Worm (Caenorhabditis elegans) whole organism, young adult: ENCODE data around the gene otpl-1.

Source experiments
- C06A6.2 ChIP-seq: fragments of 200-800 bp; sonication (Bioruptor generic); conservative IDR thresholded peaks from 2 replicates; pipeline ENCODE4 v1.3.6; 2022; ENCODE audit warnings: missing genetic modification characterization, missing compliant biosample characterization
- F10E7.11 ChIP-seq: sonication (generic microtip); optimal IDR thresholded peaks from 2 replicates; lab custom pipeline; 2017; ENCODE audit warnings: mild to moderate bottlenecking, missing genetic modification characterization, moderate library complexity, missing compliant biosample characterization
- F52B5.7 ChIP-seq: sonication (generic microtip); optimal IDR thresholded peaks from 2 replicates; lab custom pipeline; 2016; ENCODE audit warnings: mild to moderate bottlenecking, missing genetic modification characterization, missing compliant biosample characterization
- F55B11.4 ChIP-seq: sonication (generic microtip); optimal IDR thresholded peaks from 2 replicates; lab custom pipeline; 2016; ENCODE audit warnings: missing compliant biosample characterization, missing genetic modification characterization, borderline replicate concordance; ENCODE audit not compliant: insufficient read depth
- K11D2.4 ChIP-seq: fragments of 200-800 bp; sonication (Bioruptor generic); IDR thresholded peaks from 2 replicates; pipeline ENCODE4 v1.3.6; 2022; ENCODE audit warnings: missing genetic modification reagents, missing genetic modification characterization, missing compliant biosample characterization
- Y56A3A.18 ChIP-seq: fragments of 200-800 bp; sonication (Bioruptor generic); IDR thresholded peaks from 2 replicates; pipeline ENCODE4 v1.3.6; 2022; ENCODE audit warnings: missing genetic modification reagents, missing genetic modification characterization, missing compliant biosample characterization
- Y67H2A.10 ChIP-seq: fragments of 200-800 bp; sonication (Bioruptor generic); conservative IDR thresholded peaks from 2 replicates; pipeline ENCODE4 v1.3.6; 2022; ENCODE audit warnings: missing genetic modification reagents, missing genetic modification characterization, missing compliant biosample characterization
- ZK185.1 ChIP-seq: sonication (generic microtip); optimal IDR thresholded peaks from 2 replicates; lab custom pipeline; 2016; ENCODE audit warnings: mild to moderate bottlenecking, missing genetic modification characterization, missing compliant biosample characterization; ENCODE audit not compliant: poor library complexity, severe bottlenecking
- attf-6 ChIP-seq: fragments of 200-800 bp; sonication (Bioruptor generic); IDR thresholded peaks from 2 replicates; pipeline ENCODE4 v1.3.6; 2022; ENCODE audit warnings: missing genetic modification reagents, missing genetic modification characterization, missing compliant biosample characterization
- bed-1 ChIP-seq: fragments of 200-800 bp; sonication (Bioruptor generic); IDR thresholded peaks from 2 replicates; pipeline ENCODE4 v1.3.6; 2022; ENCODE audit warnings: missing genetic modification reagents, missing genetic modification characterization, missing compliant biosample characterization
- bed-2 ChIP-seq: fragments of 200-800 bp; sonication (Bioruptor generic); IDR thresholded peaks from 2 replicates; pipeline ENCODE4 v1.3.6; 2022; ENCODE audit warnings: missing genetic modification reagents, missing genetic modification characterization, missing compliant biosample characterization
- ccch-3 ChIP-seq: fragments of 200-800 bp; sonication (Bioruptor generic); optimal IDR thresholded peaks from 2 replicates; lab custom pipeline; 2018; ENCODE audit warnings: mild to moderate bottlenecking, missing genetic modification characterization, missing compliant biosample characterization
- ceh-58 ChIP-seq: fragments of 200-800 bp; sonication (Bioruptor generic); IDR thresholded peaks from 2 replicates; pipeline ENCODE4 v1.3.6; 2022; ENCODE audit warnings: missing genetic modification characterization, missing compliant biosample characterization
- ceh-79 ChIP-seq: sonication (generic microtip); optimal IDR thresholded peaks from 2 replicates; lab custom pipeline; 2017; ENCODE audit warnings: mild to moderate bottlenecking, missing genetic modification characterization, missing compliant biosample characterization
- dox-1 ChIP-seq: fragments of 200-800 bp; sonication (Bioruptor generic); IDR thresholded peaks from 2 replicates; pipeline ENCODE4 v1.3.6; 2022; ENCODE audit warnings: missing genetic modification reagents, missing genetic modification characterization, missing compliant biosample characterization
- ekl-4 ChIP-seq: fragments of 200-800 bp; sonication (Bioruptor generic); IDR thresholded peaks from 2 replicates; pipeline ENCODE4 v1.3.6; 2022; ENCODE audit warnings: missing genetic modification reagents, missing genetic modification characterization, missing compliant biosample characterization
- fkh-3 ChIP-seq: sonication (generic microtip); optimal IDR thresholded peaks from 2 replicates; lab custom pipeline; 2016; ENCODE audit warnings: mild to moderate bottlenecking, missing genetic modification characterization, missing compliant biosample characterization
- hmg-1.2 ChIP-seq: fragments of 200-800 bp; sonication (Bioruptor generic); IDR thresholded peaks from 2 replicates; pipeline ENCODE4 v1.3.6; 2022; ENCODE audit warnings: missing genetic modification reagents, missing genetic modification characterization, missing compliant biosample characterization
- let-607 ChIP-seq, 2 experiments: fragments of 200-800 bp in 1 of 2; sonication (Bioruptor generic) in 1 of 2; sonication (generic microtip) in 1 of 2; optimal IDR thresholded peaks; 2 replicates each; lab custom pipeline; 2016 to 2018; ENCODE audit warnings: mild to moderate bottlenecking in 2 of 2, missing compliant biosample characterization in 2 of 2, missing genetic modification characterization in 2 of 2, moderate library complexity in 2 of 2, missing genotype in 1 of 2
- lin-26 ChIP-seq: fragments of 200-800 bp; sonication (Bioruptor generic); IDR thresholded peaks from 2 replicates; pipeline ENCODE4 v1.3.6; 2022; ENCODE audit warnings: missing genetic modification reagents, missing genetic modification characterization, missing compliant biosample characterization
- lsy-27 ChIP-seq: sonication (generic microtip); optimal IDR thresholded peaks from 2 replicates; lab custom pipeline; 2017; ENCODE audit warnings: missing genetic modification characterization, mild to moderate bottlenecking, missing compliant biosample characterization, antibody characterized with exemption, missing genotype, borderline replicate concordance; ENCODE audit not compliant: insufficient read depth
- madf-3 ChIP-seq: fragments of 200-800 bp; sonication (Bioruptor generic); IDR thresholded peaks from 2 replicates; pipeline ENCODE4 v1.3.6; 2022; ENCODE audit warnings: missing genetic modification reagents, missing genetic modification characterization, missing compliant biosample characterization
- mes-4 ChIP-seq: sonication (generic microtip); optimal IDR thresholded peaks from 2 replicates; lab custom pipeline; 2016; ENCODE audit warnings: missing genotype, missing genetic modification characterization, missing compliant biosample characterization
- nfya-2 ChIP-seq: fragments of 200-800 bp; sonication (Bioruptor generic); IDR thresholded peaks from 2 replicates; pipeline ENCODE4 v1.3.6; 2022; ENCODE audit warnings: missing genetic modification reagents, missing genetic modification characterization, missing compliant biosample characterization
- nfyb-1 ChIP-seq: fragments of 200-800 bp; sonication (Bioruptor generic); IDR thresholded peaks from 2 replicates; pipeline ENCODE4 v1.3.6; 2022; ENCODE audit warnings: missing genetic modification reagents, missing genetic modification characterization, missing compliant biosample characterization
- nhr-179 ChIP-seq: sonication (generic microtip); optimal IDR thresholded peaks from 2 replicates; lab custom pipeline; 2016; ENCODE audit warnings: mild to moderate bottlenecking, missing genetic modification characterization, missing compliant biosample characterization
- nhr-80 ChIP-seq: sonication (generic microtip); optimal IDR thresholded peaks from 2 replicates; lab custom pipeline; 2016; ENCODE audit warnings: missing genetic modification characterization, missing compliant biosample characterization
- pbrm-1 ChIP-seq: fragments of 200-800 bp; sonication (Bioruptor generic); IDR thresholded peaks from 2 replicates; pipeline ENCODE4 v1.3.6; 2022; ENCODE audit warnings: missing genetic modification reagents, missing genetic modification characterization, missing compliant biosample characterization
- rpc-1 ChIP-seq, 2 experiments: fragments of 150-350 bp in 1 of 2; sonication (generic microtip) in 1 of 2; optimal IDR thresholded peaks; 2 replicates each; lab custom pipeline; 2014 to 2018; ENCODE audit warnings: missing biosample characterization in 1 of 2, missing genetic modification characterization in 1 of 2, missing genetic modification reagents in 1 of 2, missing genotype in 1 of 2
- somi-1 ChIP-seq: fragments of 200-800 bp; sonication (Bioruptor generic); optimal IDR thresholded peaks from 2 replicates; lab custom pipeline; 2018; ENCODE audit warnings: mild to moderate bottlenecking, missing genetic modification characterization, missing compliant biosample characterization
- tbx-9 ChIP-seq: sonication (generic microtip); optimal IDR thresholded peaks from 2 replicates; lab custom pipeline; 2016; ENCODE audit warnings: borderline replicate concordance, missing genetic modification characterization, inconsistent platforms, missing compliant biosample characterization
- unc-62 ChIP-seq: fragments of 150-350 bp; optimal IDR thresholded peaks from 2 replicates; lab custom pipeline; 2014; ENCODE audit warnings: missing biosample characterization, missing genetic modification reagents, missing genetic modification characterization
- ztf-18 ChIP-seq: sonication (generic microtip); optimal IDR thresholded peaks from 2 replicates; lab custom pipeline; 2016; ENCODE audit warnings: missing genotype, mild to moderate bottlenecking, missing genetic modification characterization, missing compliant biosample characterization
- ztf-3 ChIP-seq: fragments of 200-800 bp; sonication (Bioruptor generic); optimal IDR thresholded peaks from 2 replicates; lab custom pipeline; 2018; ENCODE audit warnings: mild to moderate bottlenecking, missing genetic modification characterization, missing compliant biosample characterization

Gene otpl-1

ce11 chrIV:3527878-3528277 is 40.9 kb upstream of the otpl-1 start:
- TF ChIP-seq pbrm-1 (GFP tag; lab: Robert Waterston, UW) (no peak), ztf-3 (GFP tag; lab: Kevin White, UChicago) (no peak), ZK185.1 (no peak), Y56A3A.18 (GFP tag; lab: Robert Waterston, UW) (no peak), bed-2 (GFP tag; lab: Robert Waterston, UW) (no peak), let-607 (tag; optimal IDR thresholded peaks at IDR 0.05; lab: Kevin White, UChicago) (no peak), ccch-3 (no peak), dox-1 (GFP tag; lab: Robert Waterston, UW) (no peak), ceh-58 (GFP tag; lab: Robert Waterston, UW) (no peak)

ce11 chrIV:3531535-3531934 is 37.2 kb upstream of the otpl-1 start:
- TF ChIP-seq somi-1 (GFP tag; lab: Kevin White, UChicago) = no peak
- no peak for TF ChIP-seq F52B5.7 (tag; lab: Kevin White, UChicago)
- no peak for TF ChIP-seq ceh-79 (tag; lab: Kevin White, UChicago)
- no peak for TF ChIP-seq lin-26 (GFP tag; lab: Robert Waterston, UW)
- no peak for TF ChIP-seq rpc-1 (optimal IDR thresholded peaks at IDR 0.05; lab: Kevin White, UChicago)
- no peak for TF ChIP-seq rpc-1 (tag; optimal IDR thresholded peaks at IDR 0.05; lab: Kevin White, UChicago)
- TF ChIP-seq nfya-2 (GFP tag; lab: Robert Waterston, UW) = no peak
- no peak for TF ChIP-seq F55B11.4 (tag; lab: Kevin White, UChicago)
- no peak for TF ChIP-seq nhr-179
- TF ChIP-seq madf-3 (GFP tag; lab: Robert Waterston, UW) = no peak
- no peak for TF ChIP-seq tbx-9 (tag; lab: Kevin White, UChicago)
- TF ChIP-seq fkh-3 (tag; lab: Kevin White, UChicago) = no peak
- TF ChIP-seq, all 124 proteins: peak for 0

DNA sequence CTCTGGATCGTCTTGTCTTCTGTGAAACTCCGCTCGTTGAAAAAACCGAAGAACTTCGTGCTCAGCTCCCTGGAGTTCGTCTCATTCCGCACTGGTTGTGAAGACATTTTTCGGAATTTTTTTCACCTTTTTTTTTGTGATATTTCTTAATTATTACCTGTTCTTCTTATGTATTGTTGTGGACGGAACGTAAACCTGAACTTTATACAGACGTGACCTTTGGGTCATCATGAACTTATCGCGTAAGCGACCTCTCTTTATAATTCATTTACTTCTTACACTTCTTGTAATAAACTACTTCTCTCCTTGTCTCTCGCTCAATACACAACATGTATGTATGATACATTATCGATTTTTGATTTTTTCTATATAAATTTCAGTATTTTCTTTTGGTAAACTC is 36.6 kb upstream of the otpl-1 start, which contains the start of gene M57.1:
Gene M57.1 (plus strand): TSS at position 301 of the 400 bp plus-strand sequence.
- no peak for TF ChIP-seq nhr-80 (tag; lab: Kevin White, UChicago)
- TF ChIP-seq mes-4 (tag; lab: Kevin White, UChicago) = no peak
- no peak for TF ChIP-seq bed-1 (GFP tag; lab: Robert Waterston, UW)
- TF ChIP-seq hmg-1.2 (GFP tag; lab: Robert Waterston, UW) = no peak
- TF ChIP-seq nfyb-1 (GFP tag; lab: Robert Waterston, UW) = no peak
- no peak for TF ChIP-seq attf-6 (GFP tag; lab: Robert Waterston, UW)
- TF ChIP-seq K11D2.4 = no peak
- TF ChIP-seq ztf-18 (tag; lab: Kevin White, UChicago) = no peak
- TF ChIP-seq ekl-4 (GFP tag; lab: Robert Waterston, UW) = no peak
- TF ChIP-seq lsy-27 (tag; lab: Kevin White, UChicago) = no peak
- no peak for TF ChIP-seq C06A6.2 (GFP tag; lab: Robert Waterston, UW)
- no peak for TF ChIP-seq F52B5.7 (tag; lab: Kevin White, UChicago)
- TF ChIP-seq bed-2 (GFP tag; lab: Robert Waterston, UW) = no peak
- TF ChIP-seq madf-3 (GFP tag; lab: Robert Waterston, UW) = no peak
- TF ChIP-seq Y67H2A.10 (GFP tag; lab: Robert Waterston, UW) = no peak
- TF ChIP-seq F10E7.11 (tag; lab: Kevin White, UChicago) = no peak
- TF ChIP-seq, all 124 proteins: peak for 0

DNA sequence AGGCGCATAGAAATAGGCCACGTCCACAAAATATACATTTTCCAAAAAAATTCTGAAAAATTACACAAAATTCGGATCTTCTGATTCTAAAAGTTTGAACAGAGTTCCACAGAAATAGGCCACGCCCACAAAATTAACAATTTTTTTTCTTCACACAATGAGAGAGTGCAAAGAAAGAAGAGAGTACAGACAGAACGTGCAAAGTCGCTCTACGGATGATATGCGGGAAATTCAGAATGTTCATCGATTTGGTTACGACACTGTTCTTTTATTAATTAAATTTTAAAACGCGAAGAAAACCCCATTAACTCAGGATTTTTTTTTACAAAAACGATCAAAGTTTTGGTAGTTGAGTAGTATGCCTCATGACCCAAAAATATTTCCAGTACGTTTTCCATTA is 35.8 kb upstream of the otpl-1 start:
- TF ChIP-seq hmg-1.2 (GFP tag; lab: Robert Waterston, UW) = peak; percentile 49; the same call in 1 of the 2 replicates
- TF ChIP-seq unc-62 = no peak
